Fruit fly (Drosophila melanogaster): ENCODE measurements around the gene CG34164.

CG34164 gene

dm6 chr2L:12055837-12056388 lies at the start of gene CG34164, which contains the start of the genes JhI-21 and RpL7-like (continued):
- TF ChIP-seq Oli (tag; optimal IDR thresholded peaks at IDR 0.05) (no peak), CG14441 (GFP tag; IDR thresholded peaks at IDR 0.05) (no peak), CG10431 (GFP tag; optimal IDR thresholded peaks at IDR 0.05) (no peak), sob (GFP tag; IDR thresholded peaks at IDR 0.05) (no peak), Atf-2 (GFP tag; optimal IDR thresholded peaks at IDR 0.05) (no peak), CG12659 (GFP tag; optimal IDR thresholded peaks at IDR 0.05) (peak; percentile 2), CG9437 (GFP tag; optimal IDR thresholded peaks at IDR 0.05) (no peak), CG4730 (GFP tag; IDR thresholded peaks at IDR 0.05) (no peak), amos (GFP tag; IDR thresholded peaks at IDR 0.05; ENCODE audit: partially characterized antibody) (peak; percentile 70; the same call in 1 of the 2 replicates), CG14014 (GFP tag; IDR thresholded peaks at IDR 0.05) (no peak), dpn (GFP tag; optimal IDR thresholded peaks at IDR 0.05) (no peak), Fer3 (tag; optimal IDR thresholded peaks at IDR 0.05) (no peak), CG10654 (GFP tag; optimal IDR thresholded peaks at IDR 0.05) (no peak), Neu2 (GFP tag; optimal IDR thresholded peaks at IDR 0.05; ENCODE audit: borderline replicate concordance) (no peak), CG4707 (GFP tag; optimal IDR thresholded peaks at IDR 0.05) (no peak), Dref (GFP tag; IDR thresholded peaks at IDR 0.05) (peak; percentile 93), so (GFP tag; IDR thresholded peaks at IDR 0.05) (no peak), Bgb (GFP tag; IDR thresholded peaks at IDR 0.05; ENCODE audit: partially characterized antibody) (peak; percentile 74), CG2120 (GFP tag; optimal IDR thresholded peaks at IDR 0.05) (no peak), sens (GFP tag) (peak; percentile 82), Hand (GFP tag; optimal IDR thresholded peaks at IDR 0.05) (no peak), Hr78 (GFP tag; optimal IDR thresholded peaks at IDR 0.05) (no peak), CG1832 (GFP tag; optimal IDR thresholded peaks at IDR 0.05) (no peak), tap (tag; optimal IDR thresholded peaks at IDR 0.05) (no peak), repo (GFP tag; optimal IDR thresholded peaks at IDR 0.05) (no peak), stwl (tag; optimal IDR thresholded peaks at IDR 0.05) (peak; percentile 32), phol (tag; optimal IDR thresholded peaks at IDR 0.05) (no peak), HLH54F (GFP tag; optimal IDR thresholded peaks at IDR 0.05) (no peak), Drgx (GFP tag; IDR thresholded peaks at IDR 0.05) (0 out of 2 replicates have a peak, but pooled peaks have one; percentile 18), CG7839 (tag; optimal IDR thresholded peaks at IDR 0.05) (no peak), CG15601 (tag; optimal IDR thresholded peaks at IDR 0.05) (no peak), psq (GFP tag; optimal IDR thresholded peaks at IDR 0.05) (no peak), lmd (GFP tag; IDR thresholded peaks at IDR 0.05) (no peak), Eip74EF (GFP tag; optimal IDR thresholded peaks at IDR 0.05) (peak in 1 of 2 experiments; percentile 35), ranshi (GFP tag; IDR thresholded peaks at IDR 0.05) (no peak), CG15696 (tag; optimal IDR thresholded peaks at IDR 0.05) (no peak), Scr (GFP tag; IDR thresholded peaks at IDR 0.05; ENCODE audit: partially characterized antibody) (peak; percentile 66), aop (GFP tag; IDR thresholded peaks at IDR 0.05) (no peak), CG4360 (GFP tag; IDR thresholded peaks at IDR 0.05) (peak; percentile 38; the same call in 1 of the 2 replicates), CG7963 (GFP tag; IDR thresholded peaks at IDR 0.05; ENCODE audit: partially characterized antibody) (peak; percentile 60; the same call in 2 of the 3 replicates), CG7745 (tag; optimal IDR thresholded peaks at IDR 0.05) (no peak), wek (GFP tag; optimal IDR thresholded peaks at IDR 0.05) (no peak), dm (GFP tag; optimal IDR thresholded peaks at IDR 0.05) (peak; percentile 88), eyg (GFP tag; optimal IDR thresholded peaks at IDR 0.05) (no peak), CG6791 (GFP tag; IDR thresholded peaks at IDR 0.05; ENCODE audit: partially characterized antibody) (peak; percentile 61), mam (GFP tag; optimal IDR thresholded peaks at IDR 0.05) (no peak), klu (GFP tag; IDR thresholded peaks at IDR 0.05) (no peak), zfh2 (GFP tag; optimal IDR thresholded peaks at IDR 0.05) (no peak), btn (GFP tag; optimal IDR thresholded peaks at IDR 0.05) (no peak), CG11085 (GFP tag; IDR thresholded peaks at IDR 0.05) (no peak)
